Worm (Caenorhabditis elegans): ENCODE results near the gene K07H8.12.

Gene K07H8.12

DNA sequence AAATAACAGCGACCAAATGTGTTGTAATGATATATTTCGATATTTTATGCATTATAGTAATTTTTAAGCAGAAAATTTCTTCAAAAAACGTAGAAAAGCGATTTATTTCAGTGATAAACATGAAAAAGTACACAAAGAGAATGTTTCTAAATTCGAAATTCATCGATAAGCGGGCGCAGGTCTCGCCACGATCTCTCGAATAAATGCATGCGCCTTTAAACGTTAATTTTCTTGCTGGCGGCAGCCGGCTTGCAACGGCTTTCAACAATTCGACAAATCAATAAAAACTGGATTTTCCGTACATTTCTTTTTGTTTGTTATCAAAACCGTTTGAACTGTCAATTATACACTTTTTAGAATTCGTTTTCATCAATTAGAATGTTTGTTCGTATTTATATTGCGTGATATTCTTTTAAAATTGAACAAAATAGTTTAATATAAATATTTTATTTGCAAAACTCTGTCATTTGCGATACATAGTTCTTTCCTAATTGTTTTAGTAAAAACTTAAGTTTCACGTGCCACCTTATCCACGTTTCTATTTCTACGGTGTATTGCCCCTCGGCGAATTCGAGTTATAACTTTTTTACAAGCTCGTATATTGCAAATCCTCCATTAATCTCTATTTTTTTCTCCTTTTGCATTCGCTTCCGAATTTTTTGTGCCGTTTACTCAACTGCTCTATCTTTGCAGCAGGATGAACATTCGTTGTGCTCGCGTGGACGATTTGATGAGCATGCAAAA, 13.2 kb upstream of the K07H8.12 start, which contains the start of gene daf-31:
daf-31 (plus strand) TSS at position 694 of the 744 bp plus-strand sequence.
- TF ChIP-seq hlh-15 (tag; optimal IDR thresholded peaks at IDR 0.05) (no peak), gmeb-2 (tag; optimal IDR thresholded peaks at IDR 0.05) (no peak), ets-4 (tag; optimal IDR thresholded peaks at IDR 0.05) (no peak), ceh-6 (GFP tag; optimal IDR thresholded peaks at IDR 0.05) (no peak), ceh-30 (tag; optimal IDR thresholded peaks at IDR 0.05) (no peak), nfya-1 (tag; optimal IDR thresholded peaks at IDR 0.05) (peak; percentile 19), pag-3 (tag; optimal IDR thresholded peaks at IDR 0.05; ENCODE audit: borderline replicate concordance) (no peak), ama-1 (optimal IDR thresholded peaks at IDR 0.05) (no peak), tbx-7 (tag; optimal IDR thresholded peaks at IDR 0.05) (no peak), sox-4 (tag; optimal IDR thresholded peaks at IDR 0.05) (no peak), ceh-31 (tag; optimal IDR thresholded peaks at IDR 0.05) (peak; percentile 50), fkh-10 (GFP tag; optimal IDR thresholded peaks at IDR 0.05) (no peak), nhr-11 (tag; optimal IDR thresholded peaks at IDR 0.05) (no peak), elt-2 (tag; optimal IDR thresholded peaks at IDR 0.05) (peak; percentile 41), pat-9 (tag; optimal IDR thresholded peaks at IDR 0.05) (no peak), lim-6 (tag; optimal IDR thresholded peaks at IDR 0.05) (no peak), unc-42 (tag; optimal IDR thresholded peaks at IDR 0.05) (peak; percentile 63), C08G9.2 (tag; optimal IDR thresholded peaks at IDR 0.05) (no peak), unc-86 (tag; optimal IDR thresholded peaks at IDR 0.05) (no peak), sox-2 (GFP tag; IDR thresholded peaks at IDR 0.05) (no peak), tbx-2 (tag; optimal IDR thresholded peaks at IDR 0.05) (no peak), ceh-48 (tag; optimal IDR thresholded peaks at IDR 0.05) (peak; percentile 61), npax-4 (tag; optimal IDR thresholded peaks at IDR 0.05) (no peak), hlh-13 (GFP tag; optimal IDR thresholded peaks at IDR 0.05) (no peak), pros-1 (tag; optimal IDR thresholded peaks at IDR 0.05) (no peak), ceh-45 (GFP tag; IDR thresholded peaks at IDR 0.05) (no peak), unc-55 (GFP tag; optimal IDR thresholded peaks at IDR 0.05) (no peak), lin-11 (tag; optimal IDR thresholded peaks at IDR 0.05) (no peak), ceh-24 (tag; optimal IDR thresholded peaks at IDR 0.05) (no peak), dve-1 (tag; optimal IDR thresholded peaks at IDR 0.05) (peak; percentile 16), eyg-1 (tag; optimal IDR thresholded peaks at IDR 0.05) (no peak)

DNA sequence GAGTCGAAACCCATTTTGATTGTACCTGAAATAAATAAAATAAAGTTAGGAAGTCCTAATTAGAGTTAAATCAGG, 12.8 kb upstream of the K07H8.12 start, which contains the start of gene nucl-1:
nucl-1 (minus strand) TSS at position 26 of the 75 bp plus-strand sequence.
- no peak for TF ChIP-seq pax-1 (tag; optimal IDR thresholded peaks at IDR 0.05)
- no peak for TF ChIP-seq ceh-24 (tag; optimal IDR thresholded peaks at IDR 0.05)
- no peak for TF ChIP-seq ceh-30 (tag; optimal IDR thresholded peaks at IDR 0.05)
- TF ChIP-seq pqm-1 (tag; optimal IDR thresholded peaks at IDR 0.05), result no peak
- TF ChIP-seq Y22D7AL.16 (tag; optimal IDR thresholded peaks at IDR 0.05), result no peak
- TF ChIP-seq lim-6 (tag; optimal IDR thresholded peaks at IDR 0.05), result no peak
- TF ChIP-seq sox-4 (tag; optimal IDR thresholded peaks at IDR 0.05), result no peak
- no peak for TF ChIP-seq pag-3 (tag; optimal IDR thresholded peaks at IDR 0.05; ENCODE audit: borderline replicate concordance)
- TF ChIP-seq odd-2 (tag; optimal IDR thresholded peaks at IDR 0.05), result no peak
- no peak for TF ChIP-seq nfya-1 (tag; optimal IDR thresholded peaks at IDR 0.05)
- no peak for TF ChIP-seq unc-86 (tag; optimal IDR thresholded peaks at IDR 0.05)

DNA sequence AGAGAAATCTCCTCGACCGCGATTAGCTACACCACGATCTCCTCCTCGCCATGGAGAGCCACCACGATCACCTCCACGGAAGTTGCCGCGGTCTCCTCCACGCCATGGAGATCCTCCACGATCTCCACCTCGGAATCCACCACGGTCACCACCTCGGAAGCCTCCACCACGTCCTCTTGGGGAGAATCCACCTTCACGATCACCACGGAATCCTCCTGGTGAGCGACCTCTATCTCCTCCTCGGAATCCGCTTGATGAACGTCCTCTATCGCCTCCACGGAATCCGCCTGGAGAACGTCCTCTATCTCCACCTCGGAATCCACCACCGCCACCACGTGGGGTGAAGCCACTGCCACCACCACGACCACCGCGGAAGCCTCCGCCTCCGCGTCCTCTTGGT, 12.6 kb upstream of the K07H8.12 start:
- no peak for TF ChIP-seq eyg-1 (tag; optimal IDR thresholded peaks at IDR 0.05)
- TF ChIP-seq pag-3 (tag; optimal IDR thresholded peaks at IDR 0.05; ENCODE audit: borderline replicate concordance), result no peak
- no peak for TF ChIP-seq zip-5 (tag; optimal IDR thresholded peaks at IDR 0.05)

DNA sequence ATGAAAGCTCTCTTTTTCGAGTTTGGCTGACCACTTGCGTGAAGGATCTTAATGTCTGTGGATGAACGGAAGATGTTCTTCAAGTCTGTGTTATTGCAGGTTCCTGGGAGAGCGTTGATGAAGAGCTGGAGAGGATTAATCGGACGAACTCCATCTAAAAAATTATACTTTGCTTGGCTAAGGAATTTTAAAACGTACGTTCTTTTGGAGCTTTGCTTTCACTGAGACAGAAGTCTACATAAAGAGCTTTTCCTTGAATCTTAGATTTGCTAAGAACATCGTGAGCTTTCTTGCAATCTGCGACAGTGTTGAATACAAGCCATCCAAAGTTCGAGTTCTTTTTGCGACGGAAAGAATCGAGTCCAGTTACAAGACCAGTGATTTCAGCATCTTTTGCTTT, 10.8 kb upstream of the K07H8.12 start:
- TF ChIP-seq gmeb-2 (tag; optimal IDR thresholded peaks at IDR 0.05) (no peak), ets-4 (tag; optimal IDR thresholded peaks at IDR 0.05) (no peak), madf-2 (tag; optimal IDR thresholded peaks at IDR 0.05) (no peak), ceh-18 (tag; optimal IDR thresholded peaks at IDR 0.05) (no peak), hlh-13 (GFP tag; optimal IDR thresholded peaks at IDR 0.05) (no peak), Y22D7AL.16 (tag; optimal IDR thresholded peaks at IDR 0.05) (no peak), dmd-4 (tag; optimal IDR thresholded peaks at IDR 0.05; ENCODE audit: borderline replicate concordance) (no peak), C38D4.7 (GFP tag; optimal IDR thresholded peaks at IDR 0.05) (no peak), odd-2 (tag; optimal IDR thresholded peaks at IDR 0.05) (no peak), syd-9 (tag; optimal IDR thresholded peaks at IDR 0.05) (no peak), ceh-22 (tag; optimal IDR thresholded peaks at IDR 0.05) (no peak), che-1 (tag; optimal IDR thresholded peaks at IDR 0.05) (no peak), ztf-16 (tag; optimal IDR thresholded peaks at IDR 0.05) (no peak), ama-1 (optimal IDR thresholded peaks at IDR 0.05) (no peak), tbx-2 (tag; optimal IDR thresholded peaks at IDR 0.05) (no peak), nhr-232 (tag; optimal IDR thresholded peaks at IDR 0.05) (no peak), F13H6.1 (tag; optimal IDR thresholded peaks at IDR 0.05) (no peak), unc-86 (tag; optimal IDR thresholded peaks at IDR 0.05) (no peak)

All from whole organism, late embryonic.